Fruit fly (Drosophila melanogaster): ENCODE results near the gene cype.

DNA sequence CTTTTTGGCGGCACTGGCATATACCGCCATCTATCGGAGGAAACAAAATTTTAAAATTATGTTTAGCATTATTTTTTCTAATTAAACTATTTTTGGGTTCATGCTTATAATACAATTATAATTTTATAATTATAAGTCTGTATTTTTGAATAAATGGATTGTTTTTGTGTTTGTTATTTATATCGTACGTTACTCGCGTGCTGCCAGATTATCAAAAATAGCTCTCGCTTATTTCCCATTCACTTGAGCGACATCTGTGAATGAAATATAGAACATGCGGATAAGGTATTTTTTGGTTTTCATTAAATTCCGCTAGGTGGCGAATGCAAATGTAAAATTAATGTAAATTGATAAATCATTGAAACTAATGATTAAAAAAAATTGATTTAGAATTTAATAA lies 38.8 kb downstream of the cype start:
- no peak for TF ChIP-seq bab1 (GFP tag; optimal IDR thresholded peaks at IDR 0.05)
- TF ChIP-seq ovo (GFP tag; optimal IDR thresholded peaks at IDR 0.05) = no peak
- TF ChIP-seq Clk (GFP tag; optimal IDR thresholded peaks at IDR 0.05) = no peak
- no peak for TF ChIP-seq CG11617 (GFP tag; optimal IDR thresholded peaks at IDR 0.05)
- TF ChIP-seq kay (GFP tag; ENCODE audit: borderline replicate concordance) = no peak
- no peak for TF ChIP-seq CG1620 (GFP tag; optimal IDR thresholded peaks at IDR 0.05)
- TF ChIP-seq CG33017 (tag; optimal IDR thresholded peaks at IDR 0.05) = no peak
- TF ChIP-seq cic (GFP tag; optimal IDR thresholded peaks at IDR 0.05) = no peak
- TF ChIP-seq pad (GFP tag; optimal IDR thresholded peaks at IDR 0.05) = no peak
- TF ChIP-seq Crg-1 (GFP tag; optimal IDR thresholded peaks at IDR 0.05) = no peak
- TF ChIP-seq Hr96 (GFP tag; optimal IDR thresholded peaks at IDR 0.05) = no peak
- TF ChIP-seq CG12768 (GFP tag; optimal IDR thresholded peaks at IDR 0.05) = no peak
- no peak for TF ChIP-seq cnc (optimal IDR thresholded peaks at IDR 0.05)

All from whole organism, adult.